Worm (Caenorhabditis elegans) whole organism, L4 larva: ENCODE measurements around the gene F35C11.4.
A peak's percentile ranks its signal among the peaks of the same experiment; 100 is the strongest.

Experiments
- F26F4.8 ChIP-seq: fragments of 200-800 bp; sonication (Bioruptor generic); conservative IDR thresholded peaks from 2 replicates; pipeline ENCODE4 v1.3.6; 2022; ENCODE audit warnings: missing genetic modification characterization, missing compliant biosample characterization
- F49E8.2 ChIP-seq: sonication (generic microtip); optimal IDR thresholded peaks from 2 replicates; lab custom pipeline; 2016; ENCODE audit warnings: missing compliant biosample characterization, mild to moderate bottlenecking, missing genetic modification characterization, borderline replicate concordance
- T20F7.1 ChIP-seq: fragments of 200-800 bp; sonication (Bioruptor generic); optimal IDR thresholded peaks from 2 replicates; lab custom pipeline; 2018; ENCODE audit warnings: mild to moderate bottlenecking, missing genetic modification characterization, missing compliant biosample characterization
- T26A8.4 ChIP-seq: fragments of 200-800 bp; sonication (Bioruptor generic); IDR thresholded peaks from 2 replicates; pipeline ENCODE4 v1.3.6; 2022; ENCODE audit warnings: missing genetic modification characterization, missing compliant biosample characterization
- Y105C5A.15 ChIP-seq: fragments of 200-800 bp; sonication (Bioruptor generic); IDR thresholded peaks from 2 replicates; pipeline ENCODE4 v1.3.6; 2022; ENCODE audit warnings: missing genetic modification characterization, missing compliant biosample characterization
- Y5F2A.4 ChIP-seq: fragments of 200-800 bp; sonication (Bioruptor generic); optimal IDR thresholded peaks from 2 replicates; lab custom pipeline; 2018; ENCODE audit warnings: mild to moderate bottlenecking, missing genetic modification characterization, missing compliant biosample characterization
- Y75B8A.6 ChIP-seq: fragments of 200-800 bp; sonication (Bioruptor generic); IDR thresholded peaks from 2 replicates; pipeline ENCODE4 v1.3.6; 2022; ENCODE audit warnings: missing genetic modification reagents, missing genetic modification characterization, missing compliant biosample characterization
- ZK546.5 ChIP-seq, 2 experiments: sonication (generic microtip); optimal IDR thresholded peaks; 2 replicates each; lab custom pipeline; 2017; ENCODE audit warnings: missing biosample characterization in 2 of 2, missing genetic modification characterization in 2 of 2
- aly-2 ChIP-seq: sonication (generic microtip); optimal IDR thresholded peaks from 2 replicates; lab custom pipeline; 2018; ENCODE audit warnings: missing biosample characterization, missing genetic modification characterization
- arid-1 ChIP-seq: fragments of 200-800 bp; sonication (Bioruptor generic); conservative IDR thresholded peaks from 2 replicates; pipeline ENCODE4 v1.3.6; 2022; ENCODE audit warnings: missing genetic modification reagents, missing genetic modification characterization, missing compliant biosample characterization
- ceh-20 ChIP-seq: fragments of 200-800 bp; sonication (Bioruptor generic); IDR thresholded peaks from 2 replicates; pipeline ENCODE4 v1.3.6; 2022; ENCODE audit warnings: missing genetic modification reagents, missing genetic modification characterization, missing compliant biosample characterization
- ceh-32 ChIP-seq: sonication (generic microtip); optimal IDR thresholded peaks from 2 replicates; lab custom pipeline; 2016; ENCODE audit warnings: mild to moderate bottlenecking, missing genetic modification characterization, missing compliant biosample characterization; ENCODE audit not compliant: poor library complexity
- ceh-62 ChIP-seq: sonication (generic microtip); optimal IDR thresholded peaks from 2 replicates; lab custom pipeline; 2017; ENCODE audit warnings: missing biosample characterization, missing genetic modification characterization
- ces-1 ChIP-seq: fragments of 150-350 bp; sonication (generic microtip); optimal IDR thresholded peaks from 4 replicates; lab custom pipeline; 2014; ENCODE audit warnings: missing biosample characterization, missing genetic modification reagents, missing genetic modification characterization
- daf-12 ChIP-seq: fragments of 150-350 bp; optimal IDR thresholded peaks from 2 replicates; lab custom pipeline; 2014; ENCODE audit warnings: missing biosample characterization, missing genetic modification reagents, missing genetic modification characterization
- daf-16 ChIP-seq, 3 experiments: sonication (generic microtip); optimal IDR thresholded peaks; 2 replicates each; lab custom pipeline; 2016 to 2017; ENCODE audit warnings: missing genetic modification characterization in 3 of 3, missing genetic modification reagents in 3 of 3, mild to moderate bottlenecking in 2 of 3, missing compliant biosample characterization in 2 of 3, missing biosample characterization in 1 of 3, moderate library complexity in 1 of 3
- daf-19 ChIP-seq: fragments of 200-800 bp; sonication (Bioruptor generic); conservative IDR thresholded peaks from 2 replicates; pipeline ENCODE4 v1.3.6; 2022; ENCODE audit warnings: missing genetic modification characterization, missing compliant biosample characterization
- dmd-6 ChIP-seq: fragments of 200-800 bp; sonication (Bioruptor generic); IDR thresholded peaks from 2 replicates; pipeline ENCODE4 v1.3.6; 2022; ENCODE audit warnings: missing genetic modification reagents, missing genetic modification characterization, missing compliant biosample characterization
- dmd-9 ChIP-seq: fragments of 200-800 bp; sonication (Bioruptor generic); IDR thresholded peaks from 2 replicates; pipeline ENCODE4 v1.3.6; 2022; ENCODE audit warnings: missing genetic modification reagents, missing genetic modification characterization, missing compliant biosample characterization
- fkh-10 ChIP-seq: fragments of 150-350 bp; optimal IDR thresholded peaks from 2 replicates; lab custom pipeline; 2014; ENCODE audit warnings: missing biosample characterization, missing genetic modification reagents, missing genetic modification characterization
- fos-1 ChIP-seq: fragments of 150-350 bp; optimal IDR thresholded peaks from 2 replicates; lab custom pipeline; 2014; ENCODE audit warnings: missing biosample characterization, missing genetic modification characterization
- hif-1 ChIP-seq, 2 experiments: sonication (generic microtip); optimal IDR thresholded peaks; 2 replicates each; lab custom pipeline; 2016 to 2017; ENCODE audit warnings: missing compliant biosample characterization in 2 of 2, missing genetic modification characterization in 2 of 2, missing genetic modification reagents in 2 of 2, missing genotype in 2 of 2, mild to moderate bottlenecking in 1 of 2
- hlh-11 ChIP-seq: fragments of 200-800 bp; sonication (Bioruptor generic); optimal IDR thresholded peaks from 2 replicates; lab custom pipeline; 2018; ENCODE audit warnings: mild to moderate bottlenecking, missing genetic modification characterization, missing compliant biosample characterization
- hlh-30 ChIP-seq: sonication (generic microtip); optimal IDR thresholded peaks from 2 replicates; lab custom pipeline; 2017; ENCODE audit warnings: antibody characterized with exemption, mild to moderate bottlenecking, missing genetic modification characterization, missing compliant biosample characterization; ENCODE audit not compliant: insufficient read depth
- hmg-1.1 ChIP-seq: fragments of 200-800 bp; sonication (Bioruptor generic); IDR thresholded peaks from 2 replicates; pipeline ENCODE4 v1.3.6; 2022; ENCODE audit warnings: missing genetic modification reagents, missing genetic modification characterization, missing compliant biosample characterization
- lim-7 ChIP-seq: fragments of 200-800 bp; sonication (Bioruptor generic); IDR thresholded peaks from 2 replicates; pipeline ENCODE4 v1.3.6; 2022; ENCODE audit warnings: missing genetic modification characterization, missing compliant biosample characterization
- lin-13 ChIP-seq: fragments of 150-350 bp; optimal IDR thresholded peaks from 2 replicates; lab custom pipeline; 2014; ENCODE audit warnings: missing biosample characterization, missing genetic modification reagents, missing genetic modification characterization
- lin-15B ChIP-seq: fragments of 150-350 bp; sonication (generic microtip); optimal IDR thresholded peaks from 3 replicates; lab custom pipeline; 2014; ENCODE audit warnings: missing biosample characterization, missing genetic modification characterization
- lin-29 ChIP-seq: fragments of 200-800 bp; sonication (Bioruptor generic); IDR thresholded peaks from 2 replicates; pipeline ENCODE4 v1.3.6; 2022; ENCODE audit warnings: missing genetic modification reagents, missing genetic modification characterization, missing compliant biosample characterization
- lir-3 ChIP-seq: sonication (generic microtip); optimal IDR thresholded peaks from 2 replicates; lab custom pipeline; 2016; ENCODE audit warnings: mild to moderate bottlenecking, missing genetic modification characterization, missing compliant biosample characterization
- mdl-1 ChIP-seq, 2 experiments: fragments of 150-350 bp in 1 of 2; sonication (generic microtip) in 1 of 2; optimal IDR thresholded peaks; 2 replicates each; lab custom pipeline; 2014 to 2017; ENCODE audit warnings: missing biosample characterization in 2 of 2, missing genetic modification characterization in 2 of 2
- mep-1 ChIP-seq: fragments of 150-350 bp; sonication (generic microtip); optimal IDR thresholded peaks from 3 replicates; lab custom pipeline; 2014; ENCODE audit warnings: missing biosample characterization, missing genetic modification characterization
- mes-2 ChIP-seq: sonication (generic microtip); optimal IDR thresholded peaks from 2 replicates; lab custom pipeline; 2016; ENCODE audit warnings: missing genotype, mild to moderate bottlenecking, missing genetic modification characterization, missing compliant biosample characterization; ENCODE audit not compliant: poor library complexity, severe bottlenecking
- mxl-2 ChIP-seq: fragments of 200-800 bp; sonication (Bioruptor generic); conservative IDR thresholded peaks from 2 replicates; pipeline ENCODE4 v1.3.6; 2022; ENCODE audit warnings: missing genetic modification reagents, missing genetic modification characterization, missing compliant biosample characterization
- nhr-102 ChIP-seq: sonication (generic microtip); optimal IDR thresholded peaks from 2 replicates; lab custom pipeline; 2016; ENCODE audit warnings: mild to moderate bottlenecking, missing genetic modification characterization, moderate library complexity, missing compliant biosample characterization
- nhr-25 ChIP-seq: sonication (generic microtip); optimal IDR thresholded peaks from 2 replicates; lab custom pipeline; 2017; ENCODE audit warnings: missing genetic modification characterization, mild to moderate bottlenecking, missing compliant biosample characterization, antibody characterized with exemption, moderate library complexity, borderline replicate concordance; ENCODE audit not compliant: insufficient read depth
- nhr-28 ChIP-seq: fragments of 150-350 bp; optimal IDR thresholded peaks from 2 replicates; lab custom pipeline; 2014; ENCODE audit warnings: missing biosample characterization, missing genetic modification characterization
- nhr-41 ChIP-seq: fragments of 200-800 bp; sonication (Bioruptor generic); IDR thresholded peaks from 2 replicates; pipeline ENCODE4 v1.3.6; 2022; ENCODE audit warnings: missing genetic modification reagents, missing genetic modification characterization, missing compliant biosample characterization
- nhr-48 ChIP-seq: sonication (generic microtip); optimal IDR thresholded peaks from 2 replicates; lab custom pipeline; 2016; ENCODE audit warnings: mild to moderate bottlenecking, missing genetic modification characterization, missing compliant biosample characterization
- nhr-6 ChIP-seq: fragments of 150-350 bp; optimal IDR thresholded peaks from 2 replicates; lab custom pipeline; 2014; ENCODE audit warnings: missing biosample characterization, missing genetic modification characterization
- php-3 ChIP-seq: fragments of 200-800 bp; sonication (Bioruptor generic); IDR thresholded peaks from 2 replicates; pipeline ENCODE4 v1.3.6; 2022; ENCODE audit warnings: missing genetic modification reagents, missing genetic modification characterization, missing compliant biosample characterization
- saeg-2 ChIP-seq: fragments of 200-800 bp; sonication (Bioruptor generic); IDR thresholded peaks from 2 replicates; pipeline ENCODE4 v1.3.6; 2022; ENCODE audit warnings: missing genetic modification reagents, missing genetic modification characterization, missing compliant biosample characterization
- skn-1 ChIP-seq: fragments of 150-350 bp; optimal IDR thresholded peaks from 2 replicates; lab custom pipeline; 2014; ENCODE audit warnings: missing biosample characterization, missing genetic modification characterization
- snpc-1.2 ChIP-seq: fragments of 200-800 bp; sonication (Bioruptor generic); IDR thresholded peaks from 2 replicates; pipeline ENCODE4 v1.3.6; 2022; ENCODE audit warnings: missing genetic modification reagents, missing genetic modification characterization, missing compliant biosample characterization
- snpc-4 ChIP-seq: fragments of 150-350 bp; optimal IDR thresholded peaks from 2 replicates; lab custom pipeline; 2014; ENCODE audit warnings: missing biosample characterization, missing genetic modification characterization
- tag-97 ChIP-seq: fragments of 200-800 bp; sonication (Bioruptor generic); IDR thresholded peaks from 2 replicates; pipeline ENCODE4 v1.3.6; 2022; ENCODE audit warnings: missing genetic modification characterization, missing compliant biosample characterization
- unc-39 ChIP-seq: sonication (generic microtip); optimal IDR thresholded peaks from 2 replicates; lab custom pipeline; 2017; ENCODE audit warnings: missing biosample characterization, missing genetic modification characterization
- zfp-3 ChIP-seq: fragments of 200-800 bp; sonication (Bioruptor generic); conservative IDR thresholded peaks from 2 replicates; pipeline ENCODE4 v1.3.6; 2022; ENCODE audit warnings: missing genetic modification reagents, missing genetic modification characterization, missing compliant biosample characterization
- zip-11 ChIP-seq: fragments of 200-800 bp; sonication (Bioruptor generic); IDR thresholded peaks from 2 replicates; pipeline ENCODE4 v1.3.6; 2022; ENCODE audit warnings: missing genetic modification characterization, missing compliant biosample characterization

Gene F35C11.4

ce11 chrII:8222309-8223065 is 26.3 kb upstream of the F35C11.4 start, which contains the start of gene dab-1 (continued):
- no peak for TF ChIP-seq Y5F2A.4 (GFP tag; lab: Kevin White, UChicago)
- TF ChIP-seq hlh-11, result peak; percentile 53
- TF ChIP-seq daf-19 (GFP tag; lab: Robert Waterston, UW), result no peak
- no peak for TF ChIP-seq arid-1
- no peak for TF ChIP-seq snpc-4 (tag; lab: Kevin White, UChicago)
- TF ChIP-seq ceh-20 (GFP tag; lab: Robert Waterston, UW), result no peak
- no peak for TF ChIP-seq mes-2 (tag; lab: Kevin White, UChicago)
- peak; percentile 22 for TF ChIP-seq nhr-48 (tag; lab: Kevin White, UChicago)
- no peak for TF ChIP-seq snpc-1.2 (GFP tag; lab: Robert Waterston, UW)
- no peak for TF ChIP-seq Y105C5A.15 (GFP tag; lab: Robert Waterston, UW)
- no peak for TF ChIP-seq nhr-102 (tag; lab: Kevin White, UChicago)
- TF ChIP-seq fos-1 (tag; lab: Kevin White, UChicago), result no peak
- no peak for TF ChIP-seq nhr-6 (tag; lab: Kevin White, UChicago)
- no peak for TF ChIP-seq hif-1 (tag; optimal IDR thresholded peaks at IDR 0.05; lab: Kevin White, UChicago)
- no peak for TF ChIP-seq skn-1 (tag; lab: Kevin White, UChicago)
- TF ChIP-seq ces-1 (GFP tag; lab: Kevin White, UChicago), result no peak
- TF ChIP-seq tag-97, result no peak
- peak; percentile 90 to 97 for TF ChIP-seq mdl-1 (tag; optimal IDR thresholded peaks at IDR 0.05; lab: Kevin White, UChicago)
- no peak for TF ChIP-seq zip-11 (GFP tag; lab: Robert Waterston, UW)
- no peak for TF ChIP-seq T20F7.1 (GFP tag; lab: Kevin White, UChicago)
- TF ChIP-seq nhr-25 (tag; lab: Kevin White, UChicago), result peak; percentile 25
- no peak for TF ChIP-seq zfp-3 (GFP tag; lab: Robert Waterston, UW)
- no peak for TF ChIP-seq F49E8.2
- peak; percentile 56 for TF ChIP-seq mep-1 (tag; lab: Kevin White, UChicago)
- TF ChIP-seq daf-16 (GFP tag; optimal IDR thresholded peaks at IDR 0.05; lab: Kevin White, UChicago), result no peak
- TF ChIP-seq daf-16 (tag; optimal IDR thresholded peaks at IDR 0.05; lab: Kevin White, UChicago), result no peak
- no peak for TF ChIP-seq nhr-41 (GFP tag; lab: Robert Waterston, UW)
- no peak for TF ChIP-seq ZK546.5 (tag; optimal IDR thresholded peaks at IDR 0.05; lab: Kevin White, UChicago)
- no peak for TF ChIP-seq lim-7 (GFP tag; lab: Robert Waterston, UW)
- TF ChIP-seq fkh-10 (GFP tag; lab: Kevin White, UChicago), result no peak
- TF ChIP-seq ceh-32 (tag; lab: Kevin White, UChicago), result no peak
- no peak for TF ChIP-seq dmd-6 (GFP tag; lab: Robert Waterston, UW)
- no peak for TF ChIP-seq unc-39
- TF ChIP-seq saeg-2 (GFP tag; lab: Robert Waterston, UW), result no peak
- no peak for TF ChIP-seq T26A8.4 (GFP tag; lab: Robert Waterston, UW)
- no peak for TF ChIP-seq lin-13 (GFP tag; lab: Kevin White, UChicago)
- TF ChIP-seq php-3 (GFP tag; lab: Robert Waterston, UW), result no peak
- TF ChIP-seq lin-15B (tag; lab: Kevin White, UChicago), result no peak
- no peak for TF ChIP-seq lir-3 (tag; lab: Kevin White, UChicago)
- no peak for TF ChIP-seq F26F4.8 (GFP tag; lab: Robert Waterston, UW)
- TF ChIP-seq Y75B8A.6 (GFP tag; lab: Robert Waterston, UW), result no peak
- TF ChIP-seq aly-2, result no peak
- no peak for TF ChIP-seq ceh-62 (tag; lab: Kevin White, UChicago)
- TF ChIP-seq nhr-28, result peak; percentile 85
- no peak for TF ChIP-seq lin-29
- no peak for TF ChIP-seq hmg-1.1
- peak; percentile 76 for TF ChIP-seq hlh-30 (tag; lab: Kevin White, UChicago)
- TF ChIP-seq daf-12 (tag; lab: Kevin White, UChicago), result no peak
- no peak for TF ChIP-seq dmd-9 (GFP tag; lab: Robert Waterston, UW)
- TF ChIP-seq mxl-2 (GFP tag; lab: Robert Waterston, UW), result no peak
